Fruit fly (Drosophila melanogaster): ENCODE measurements around the gene CG10154.
A peak's percentile ranks its signal among the peaks of the same experiment; 100 is the strongest.

The CG10154 gene

dm6 chr3L:13479609-13480240, 42.8 kb upstream of the CG10154 start (continued):
- TF ChIP-seq Atf3 (GFP tag; optimal IDR thresholded peaks at IDR 0.05) (no peak), Abd-B (GFP tag; optimal IDR thresholded peaks at IDR 0.05) (no peak), tll (GFP tag; optimal IDR thresholded peaks at IDR 0.05) (no peak), eve (GFP tag; optimal IDR thresholded peaks at IDR 0.05) (no peak), CG7357 (GFP tag; IDR thresholded peaks at IDR 0.05) (no peak), sug (tag; optimal IDR thresholded peaks at IDR 0.05) (peak; percentile 15), danr (GFP tag; IDR thresholded peaks at IDR 0.05) (no peak), Sry-β (GFP tag; optimal IDR thresholded peaks at IDR 0.05) (no peak), sob (GFP tag; IDR thresholded peaks at IDR 0.05) (peak; percentile 51; the same call in 1 of the 2 replicates), tup (GFP tag; optimal IDR thresholded peaks at IDR 0.05) (no peak), Optix (GFP tag; IDR thresholded peaks at IDR 0.05) (no peak), Drgx (GFP tag; IDR thresholded peaks at IDR 0.05) (no peak), Ets97D (GFP tag; optimal IDR thresholded peaks at IDR 0.05) (no peak), Fer2 (tag; optimal IDR thresholded peaks at IDR 0.05) (no peak), C15 (GFP tag; IDR thresholded peaks at IDR 0.05) (no peak), Lim3 (GFP tag; IDR thresholded peaks at IDR 0.05) (no peak), ssp (GFP tag; IDR thresholded peaks at IDR 0.05) (no peak), onecut (GFP tag; IDR thresholded peaks at IDR 0.05) (no peak)

DNA sequence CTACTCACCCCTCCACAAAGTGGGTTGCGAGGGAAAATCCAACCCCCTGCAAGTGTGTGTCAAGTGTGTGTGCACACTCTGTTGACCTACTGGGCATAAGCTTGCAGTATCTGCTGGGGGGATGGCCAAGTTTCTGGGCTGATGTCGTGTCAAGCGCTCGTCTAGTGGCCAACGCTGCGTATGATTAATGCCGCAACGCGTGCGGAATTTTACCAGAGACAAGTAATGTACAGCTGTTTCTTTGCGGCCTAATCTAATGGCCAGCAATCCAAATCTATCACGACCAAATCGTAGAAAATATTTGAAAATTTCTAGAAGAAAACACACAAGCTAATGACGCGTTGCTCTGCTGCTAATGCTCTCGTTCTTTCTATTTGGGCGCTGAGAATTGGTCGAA, 42.3 kb upstream of the CG10154 start:
- 0 out of 2 replicates have a peak, but pooled peaks have one; percentile 7 for TF ChIP-seq CG13287 (GFP tag; IDR thresholded peaks at IDR 0.05; ENCODE audit: partially characterized antibody)
- no peak for TF ChIP-seq Vsx1 (GFP tag; optimal IDR thresholded peaks at IDR 0.05)
- TF ChIP-seq Trl (optimal IDR thresholded peaks at IDR 0.05), result peak in 1 of 2 experiments; percentile 39
- TF ChIP-seq Trl (GFP tag; optimal IDR thresholded peaks at IDR 0.05), result no peak
- TF ChIP-seq CG7372 (GFP tag; IDR thresholded peaks at IDR 0.05), result 0 out of 2 replicates have a peak, but pooled peaks have one; percentile 33
- TF ChIP-seq ttk (GFP tag; IDR thresholded peaks at IDR 0.05), result 0 out of 2 replicates have a peak, but pooled peaks have one; percentile 10
- peak; percentile 44; the same call in 1 of the 3 replicates for TF ChIP-seq CG34224 (GFP tag; IDR thresholded peaks at IDR 0.05; ENCODE audit: partially characterized antibody)
- no peak for TF ChIP-seq kay (GFP tag; optimal IDR thresholded peaks at IDR 0.05)
- TF ChIP-seq nau (GFP tag; optimal IDR thresholded peaks at IDR 0.05), result peak; percentile 61
- 0 out of 4 replicates have a peak, but pooled peaks have one; percentile 57 for TF ChIP-seq chinmo (GFP tag; IDR thresholded peaks at IDR 0.05; ENCODE audit: partially characterized antibody)
- peak; percentile 47 for TF ChIP-seq sug (tag; optimal IDR thresholded peaks at IDR 0.05)

dm6 chr3L:13478339-13479203, 41.6 kb upstream of the CG10154 start:
- TF ChIP-seq bcd (GFP tag; optimal IDR thresholded peaks at IDR 0.05) (peak; percentile 22), CG7928 (GFP tag; optimal IDR thresholded peaks at IDR 0.05) (no peak), chinmo (GFP tag; IDR thresholded peaks at IDR 0.05; ENCODE audit: partially characterized antibody) (0 out of 4 replicates have a peak, but pooled peaks have one; percentile 46), Hr51 (GFP tag; optimal IDR thresholded peaks at IDR 0.05) (peak in 1 of 2 experiments; percentile 45), CG7556 (GFP tag; optimal IDR thresholded peaks at IDR 0.05) (peak; percentile 20), fu2 (GFP tag; optimal IDR thresholded peaks at IDR 0.05) (peak; percentile 1), Rfx (GFP tag; IDR thresholded peaks at IDR 0.05) (peak; percentile 65), wdn (GFP tag; IDR thresholded peaks at IDR 0.05) (0 out of 2 replicates have a peak, but pooled peaks have one; percentile 9), Hmr (GFP tag; optimal IDR thresholded peaks at IDR 0.05) (peak; percentile 32), lab (GFP tag; optimal IDR thresholded peaks at IDR 0.05) (peak; percentile 31), lilli (GFP tag; optimal IDR thresholded peaks at IDR 0.05) (peak; percentile 33), CG17328 (GFP tag; IDR thresholded peaks at IDR 0.05) (no peak), CG18599 (GFP tag; optimal IDR thresholded peaks at IDR 0.05) (peak; percentile 31), unpg (GFP tag; optimal IDR thresholded peaks at IDR 0.05) (no peak), slou (GFP tag; optimal IDR thresholded peaks at IDR 0.05) (peak; percentile 10), CG12942 (GFP tag; optimal IDR thresholded peaks at IDR 0.05) (no peak), E2f1 (GFP tag; IDR thresholded peaks at IDR 0.05) (0 out of 2 replicates have a peak, but pooled peaks have one; percentile 18), prd (optimal IDR thresholded peaks at IDR 0.05) (no peak), prd (GFP tag; IDR thresholded peaks at IDR 0.05) (0 out of 3 replicates have a peak, but pooled peaks have one; percentile 19)
